Fruit fly (Drosophila melanogaster) whole organism, pupa: ENCODE measurements around the gene Lgr1.

Experiments used
- CG12605 ChIP-seq: fragments of 200-800 bp; sonication (Bioruptor generic); IDR thresholded peaks from 2 replicates; pipeline ENCODE4 v1.3.6; 2022; ENCODE audit warnings: missing biosample characterization, missing genetic modification characterization
- CG34367 ChIP-seq: fragments of 200-800 bp; sonication (Bioruptor generic); optimal IDR thresholded peaks from 2 replicates; lab custom pipeline; 2018; ENCODE audit warnings: missing biosample characterization, mild to moderate bottlenecking, missing genetic modification characterization
- EcR ChIP-seq: fragments of 200-800 bp; sonication (Bioruptor generic); optimal IDR thresholded peaks from 3 replicates; lab custom pipeline; 2019; ENCODE audit warnings: missing biosample characterization, missing genetic modification characterization, mild to moderate bottlenecking, moderate library complexity, missing genetic modification reagents
- Pif1B ChIP-seq: fragments of 200-800 bp; sonication (Bioruptor generic); optimal IDR thresholded peaks from 3 replicates; lab custom pipeline; 2016; ENCODE audit warnings: missing biosample characterization, missing genetic modification characterization
- Snoo ChIP-seq: fragments of 200-800 bp; sonication (Bioruptor generic); optimal IDR thresholded peaks from 3 replicates; lab custom pipeline; 2017; ENCODE audit warnings: missing biosample characterization, mild to moderate bottlenecking, missing genetic modification characterization, inconsistent platforms

dm6 chr3R:17710900-17711645 is 14.5 kb upstream of the Lgr1 start:
- no peak for TF ChIP-seq CG12605 (GFP tag; lab: Robert Waterston, UW)
- TF ChIP-seq Pif1B (GFP tag; lab: Kevin White, UChicago): peak; percentile 18
- no peak for TF ChIP-seq CG34367
- peak; percentile 70 for TF ChIP-seq EcR (GFP tag; lab: Kevin White, UChicago)
- TF ChIP-seq Snoo (tag; lab: Kevin White, UChicago): no peak
